Worm (Caenorhabditis elegans): ENCODE data around the gene EGAP5.1.

DNA sequence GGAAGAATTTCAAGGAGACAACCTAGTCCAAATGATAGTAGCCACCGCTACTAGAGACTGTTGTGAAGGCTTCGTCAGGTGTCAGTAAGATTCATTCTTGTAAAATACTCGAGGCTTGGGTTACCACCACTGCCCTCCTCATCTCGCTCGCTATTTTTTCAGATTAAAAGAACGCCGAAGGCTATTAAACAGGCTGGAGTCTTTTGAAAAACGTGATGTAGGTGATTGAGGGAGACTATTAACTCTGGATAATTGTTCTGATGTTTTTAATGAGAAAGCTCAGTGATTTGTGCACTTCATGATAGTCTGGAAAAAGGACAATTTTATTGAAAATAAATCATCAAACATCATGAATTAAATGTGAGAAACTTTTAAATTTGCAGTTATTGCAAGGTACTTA is 26.1 kb downstream of the EGAP5.1 start, which contains the start of gene zig-6:
- TF ChIP-seq madf-2 (tag; optimal IDR thresholded peaks at IDR 0.05) (no peak), rnt-1 (tag; optimal IDR thresholded peaks at IDR 0.05) (no peak), hlh-13 (GFP tag; optimal IDR thresholded peaks at IDR 0.05) (no peak), pha-4 (tag; optimal IDR thresholded peaks at IDR 0.05) (no peak), pqm-1 (tag; optimal IDR thresholded peaks at IDR 0.05) (no peak), ama-1 (optimal IDR thresholded peaks at IDR 0.05) (no peak)
